Worm (Caenorhabditis elegans) whole organism, L1 larva: ENCODE results near the gene F07A11.4.

Experiments used
- C16A3.4 ChIP-seq: fragments of 150-350 bp; optimal IDR thresholded peaks from 2 replicates; lab custom pipeline; 2014; ENCODE audit warnings: missing biosample characterization, missing genetic modification characterization
- C34B4.2 ChIP-seq: sonication (generic microtip); optimal IDR thresholded peaks from 2 replicates; lab custom pipeline; 2017; ENCODE audit warnings: mild to moderate bottlenecking, missing genetic modification characterization, missing compliant biosample characterization
- Y116A8C.19 ChIP-seq: sonication (generic microtip); optimal IDR thresholded peaks from 2 replicates; lab custom pipeline; 2016; ENCODE audit warnings: missing compliant biosample characterization, missing genetic modification characterization, borderline replicate concordance
- alr-1 ChIP-seq: fragments of 200-800 bp; sonication (Bioruptor generic); optimal IDR thresholded peaks from 2 replicates; lab custom pipeline; 2018; ENCODE audit warnings: borderline replicate concordance, mild to moderate bottlenecking, missing genetic modification characterization, missing compliant biosample characterization
- aly-2 ChIP-seq: fragments of 150-350 bp; optimal IDR thresholded peaks from 2 replicates; lab custom pipeline; 2014; ENCODE audit warnings: missing biosample characterization, missing genetic modification characterization
- ceh-82 ChIP-seq, 3 experiments: fragments of 150-350 bp in 1 of 3; sonication (generic microtip) in 2 of 3; optimal IDR thresholded peaks; 2 replicates each; lab custom pipeline; 2014 to 2017; ENCODE audit warnings: missing biosample characterization in 3 of 3, missing genetic modification characterization in 3 of 3
- efl-1 ChIP-seq, 4 experiments: fragments of 150-350 bp; optimal IDR thresholded peaks in 3 of 4; peaks in 1 of 4; 1 replicate in 1 of 4; 2 replicates in 3 of 4; lab custom pipeline; 2014; ENCODE audit warnings: missing biosample characterization in 2 of 4, missing genetic modification characterization in 2 of 4, missing genetic modification reagents in 2 of 4
- efl-3 ChIP-seq: fragments of 200-800 bp; sonication (Bioruptor generic); optimal IDR thresholded peaks from 2 replicates; lab custom pipeline; 2018; ENCODE audit warnings: mild to moderate bottlenecking, missing genetic modification characterization, missing compliant biosample characterization
- egl-13 ChIP-seq: sonication (generic microtip); optimal IDR thresholded peaks from 2 replicates; lab custom pipeline; 2016; ENCODE audit warnings: missing genotype, missing genetic modification reagents, missing genetic modification characterization, missing compliant biosample characterization
- fkh-8 ChIP-seq: sonication (generic microtip); optimal IDR thresholded peaks from 2 replicates; lab custom pipeline; 2016; ENCODE audit warnings: mild to moderate bottlenecking, missing genetic modification characterization, missing compliant biosample characterization
- grh-1 ChIP-seq: fragments of 200-800 bp; sonication (Bioruptor generic); IDR thresholded peaks from 2 replicates; pipeline ENCODE4 v1.3.6; 2022; ENCODE audit warnings: missing genetic modification reagents, missing genetic modification characterization, missing compliant biosample characterization
- isw-1 ChIP-seq: fragments of 200-800 bp; sonication (Bioruptor generic); IDR thresholded peaks from 2 replicates; pipeline ENCODE4 v1.3.6; 2022; ENCODE audit warnings: missing genetic modification characterization, missing compliant biosample characterization
- jun-1 ChIP-seq: fragments of 150-350 bp; optimal IDR thresholded peaks from 2 replicates; lab custom pipeline; 2014; ENCODE audit warnings: missing biosample characterization, missing genetic modification reagents, missing genetic modification characterization
- lin-13 ChIP-seq: fragments of 150-350 bp; optimal IDR thresholded peaks from 2 replicates; lab custom pipeline; 2014; ENCODE audit warnings: missing biosample characterization, missing genetic modification reagents, missing genetic modification characterization
- lin-35 ChIP-seq, 2 experiments: fragments of 150-350 bp; optimal IDR thresholded peaks; 2 replicates each; lab custom pipeline; 2014; ENCODE audit warnings: missing biosample characterization in 2 of 2, missing genetic modification characterization in 2 of 2, missing genetic modification reagents in 2 of 2
- lin-39 ChIP-seq: fragments of 150-350 bp; optimal IDR thresholded peaks from 2 replicates; lab custom pipeline; 2014; ENCODE audit warnings: missing biosample characterization, missing genetic modification reagents, missing genetic modification characterization
- mep-1 ChIP-seq: fragments of 150-350 bp; optimal IDR thresholded peaks from 2 replicates; lab custom pipeline; 2014; ENCODE audit warnings: missing biosample characterization, missing genetic modification characterization
- nhr-11 ChIP-seq: fragments of 150-350 bp; optimal IDR thresholded peaks from 2 replicates; lab custom pipeline; 2014; ENCODE audit warnings: missing biosample characterization, missing genetic modification characterization
- nhr-12 ChIP-seq: sonication (generic microtip); optimal IDR thresholded peaks from 2 replicates; lab custom pipeline; 2017; ENCODE audit warnings: missing biosample characterization, missing genetic modification characterization
- nhr-19 ChIP-seq: fragments of 200-800 bp; sonication (Bioruptor generic); conservative IDR thresholded peaks from 2 replicates; pipeline ENCODE4 v1.3.6; 2022; ENCODE audit warnings: missing genetic modification characterization, missing compliant biosample characterization
- nhr-47 ChIP-seq: sonication (generic microtip); optimal IDR thresholded peaks from 2 replicates; lab custom pipeline; 2016; ENCODE audit warnings: mild to moderate bottlenecking, missing genetic modification characterization, moderate library complexity, missing compliant biosample characterization
- nhr-77 ChIP-seq: fragments of 150-350 bp; optimal IDR thresholded peaks from 2 replicates; lab custom pipeline; 2014; ENCODE audit warnings: missing biosample characterization, missing genetic modification characterization
- nhr-85 ChIP-seq: sonication (generic microtip); peaks from one replicate; lab custom pipeline; 2016; ENCODE audit warnings: missing genetic modification characterization, inconsistent platforms, missing compliant biosample characterization
- nhr-90 ChIP-seq: sonication (generic microtip); optimal IDR thresholded peaks from 2 replicates; lab custom pipeline; 2016; ENCODE audit warnings: mild to moderate bottlenecking, missing genetic modification characterization, missing compliant biosample characterization; ENCODE audit not compliant: poor library complexity
- pqm-1 ChIP-seq: sonication (generic microtip); optimal IDR thresholded peaks from 3 replicates; lab custom pipeline; 2017; ENCODE audit warnings: missing biosample characterization, missing genetic modification characterization
- skn-1 ChIP-seq: fragments of 150-350 bp; optimal IDR thresholded peaks from 2 replicates; lab custom pipeline; 2014; ENCODE audit warnings: missing biosample characterization, missing genetic modification characterization
- snpc-4 ChIP-seq: fragments of 150-350 bp; optimal IDR thresholded peaks from 2 replicates; lab custom pipeline; 2014; ENCODE audit warnings: missing biosample characterization, missing genetic modification characterization
- sox-4 ChIP-seq: sonication (generic microtip); optimal IDR thresholded peaks from 2 replicates; lab custom pipeline; 2016; ENCODE audit warnings: missing genetic modification characterization, missing compliant biosample characterization
- swsn-7 ChIP-seq: sonication (generic microtip); optimal IDR thresholded peaks from 2 replicates; lab custom pipeline; 2016; ENCODE audit warnings: missing genetic modification characterization, missing compliant biosample characterization
- tbx-2 ChIP-seq: sonication (generic microtip); optimal IDR thresholded peaks from 2 replicates; lab custom pipeline; 2016; ENCODE audit warnings: missing genetic modification characterization, missing compliant biosample characterization
- tlp-1 ChIP-seq: fragments of 150-350 bp; optimal IDR thresholded peaks from 2 replicates; lab custom pipeline; 2014; ENCODE audit warnings: missing biosample characterization, missing genetic modification characterization
- unc-30 ChIP-seq: sonication (generic microtip); optimal IDR thresholded peaks from 2 replicates; lab custom pipeline; 2017; ENCODE audit warnings: missing biosample characterization, missing genetic modification characterization
- unc-98 ChIP-seq: fragments of 200-800 bp; sonication (Bioruptor generic); IDR thresholded peaks from 2 replicates; pipeline ENCODE4 v1.3.6; 2022; ENCODE audit warnings: missing genetic modification characterization, missing compliant biosample characterization
- vab-15 ChIP-seq: sonication (generic microtip); optimal IDR thresholded peaks from 2 replicates; lab custom pipeline; 2017; ENCODE audit warnings: missing genotype, mild to moderate bottlenecking, missing genetic modification characterization, missing compliant biosample characterization
- zip-4 ChIP-seq: fragments of 200-800 bp; sonication (Bioruptor generic); optimal IDR thresholded peaks from 2 replicates; lab custom pipeline; 2018; ENCODE audit warnings: mild to moderate bottlenecking, missing genetic modification characterization, moderate library complexity, missing compliant biosample characterization
- ztf-4 ChIP-seq: fragments of 150-350 bp; optimal IDR thresholded peaks from 2 replicates; lab custom pipeline; 2014; ENCODE audit warnings: missing biosample characterization, missing genetic modification characterization

Gene F07A11.4

DNA sequence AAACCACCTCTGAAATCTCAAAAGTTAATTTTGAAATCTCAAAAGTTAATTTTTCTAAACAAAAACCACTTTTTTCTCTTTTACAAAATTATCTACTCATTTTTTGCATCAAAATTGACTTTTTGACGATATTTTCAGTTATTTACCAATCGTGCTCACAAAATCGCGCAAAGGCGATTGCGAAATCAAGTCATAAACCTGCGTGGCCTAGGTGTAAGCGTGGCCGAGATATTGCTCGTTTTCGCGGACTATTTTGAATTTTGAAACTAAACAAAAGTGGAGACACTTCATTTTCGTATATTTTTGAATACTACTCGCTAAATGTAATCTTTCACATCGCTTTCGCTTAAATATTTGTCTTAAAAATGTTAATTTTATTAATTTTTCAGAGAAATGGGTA is 22.5 kb upstream of the F07A11.4 start, which contains the start of gene smc-6 (continued):
- TF ChIP-seq isw-1 (GFP tag; lab: Robert Waterston, UW) (peak; percentile 23; the same call in 1 of the 2 replicates), C16A3.4 (tag; lab: Kevin White, UChicago) (peak; percentile 4), mep-1 (tag; lab: Kevin White, UChicago) (peak; percentile 43)

DNA sequence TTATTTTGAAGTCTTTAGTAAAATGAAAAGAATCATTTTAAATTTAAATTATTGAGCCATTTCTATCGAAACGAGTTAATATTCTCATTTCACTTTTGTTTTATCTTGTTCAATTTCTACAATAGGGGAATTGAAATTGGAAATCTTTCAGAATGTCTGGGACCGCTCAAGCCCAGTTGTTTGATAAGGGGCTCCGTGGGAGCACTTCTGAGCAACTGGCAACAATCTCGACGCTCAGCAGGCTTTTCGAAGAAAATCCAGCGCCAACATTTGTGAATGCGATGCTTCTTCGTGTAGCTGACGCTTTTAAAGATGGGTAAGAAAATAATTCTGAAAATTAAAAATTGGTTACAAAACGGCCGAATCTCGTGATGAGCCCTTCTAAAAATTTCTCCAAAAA is 18.1 kb upstream of the F07A11.4 start, which contains the start of gene ints-7:
Gene ints-7 (plus strand): TSS at position 152 of the 400 bp plus-strand sequence.
- no peak for TF ChIP-seq zip-4 (GFP tag; lab: Kevin White, UChicago)
- no peak for TF ChIP-seq nhr-19 (GFP tag; lab: Robert Waterston, UW)
- no peak for TF ChIP-seq lin-35 (GFP tag; optimal IDR thresholded peaks at IDR 0.05; lab: Kevin White, UChicago)
- no peak for TF ChIP-seq nhr-12 (tag; lab: Kevin White, UChicago)
- TF ChIP-seq aly-2 (tag; lab: Kevin White, UChicago): no peak
- TF ChIP-seq ceh-82 (tag; optimal IDR thresholded peaks at IDR 0.05; lab: Kevin White, UChicago): no peak
- no peak for TF ChIP-seq isw-1 (GFP tag; lab: Robert Waterston, UW)
- no peak for TF ChIP-seq Y116A8C.19
- TF ChIP-seq grh-1 (GFP tag; lab: Robert Waterston, UW): no peak
- no peak for TF ChIP-seq unc-30

DNA sequence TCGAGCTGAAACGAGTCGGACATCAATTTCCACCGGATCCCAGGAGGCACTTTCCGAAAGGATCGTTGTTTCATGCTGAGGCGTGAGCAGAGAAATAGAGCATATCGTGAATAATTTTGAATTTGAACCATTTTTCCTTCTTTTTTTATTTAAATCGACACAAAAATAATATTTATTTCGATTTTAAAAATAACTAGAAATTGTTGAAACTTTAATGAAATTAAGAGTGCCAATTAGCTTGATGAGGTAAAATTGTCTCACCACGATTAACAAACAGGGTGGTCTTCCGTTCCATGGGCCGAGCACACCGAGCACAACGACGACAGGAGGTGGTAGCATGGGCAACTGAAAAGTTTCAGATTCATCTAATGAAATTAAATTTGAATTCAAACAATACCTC is 12.5 kb upstream of the F07A11.4 start:
- no peak for TF ChIP-seq egl-13 (tag; lab: Kevin White, UChicago)
- TF ChIP-seq efl-1 (optimal IDR thresholded peaks at IDR 0.05; lab: Kevin White, UChicago): no peak
- peak in 1 of 2 experiments; percentile 51 for TF ChIP-seq efl-1 (GFP tag; optimal IDR thresholded peaks at IDR 0.05 in 1 of 2; lab: Kevin White, UChicago)

DNA sequence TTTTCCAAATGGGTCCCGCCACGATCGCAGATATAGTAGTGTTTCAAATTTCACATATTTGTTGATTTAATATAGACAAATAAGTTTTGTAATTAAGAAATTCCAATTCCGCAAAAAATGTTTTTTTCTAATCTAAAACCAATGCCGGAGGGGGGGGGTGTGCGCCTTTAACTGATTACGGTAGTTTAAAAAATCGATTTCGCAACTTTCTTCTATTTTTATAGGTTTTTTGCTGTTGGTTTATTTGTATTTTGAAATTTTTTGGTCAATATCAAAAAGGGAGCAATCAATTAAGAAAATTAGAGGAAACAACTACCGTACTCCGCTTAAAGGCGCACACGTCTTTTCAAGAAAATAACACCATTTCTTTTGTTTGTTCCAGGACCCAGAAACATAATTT is 9.3 kb upstream of the F07A11.4 start:
- TF ChIP-seq nhr-47 (no peak), nhr-11 (tag; lab: Kevin White, UChicago) (no peak), lin-13 (no peak), nhr-12 (tag; lab: Kevin White, UChicago) (no peak), efl-3 (no peak), sox-4 (no peak), pqm-1 (no peak), snpc-4 (tag; lab: Kevin White, UChicago) (no peak), skn-1 (tag; lab: Kevin White, UChicago) (no peak), alr-1 (tag; lab: Kevin White, UChicago) (no peak), nhr-90 (tag; lab: Kevin White, UChicago) (no peak), nhr-85 (no peak), tlp-1 (no peak), isw-1 (GFP tag; lab: Robert Waterston, UW) (no peak), nhr-19 (GFP tag; lab: Robert Waterston, UW) (no peak), vab-15 (tag; lab: Kevin White, UChicago) (no peak), tbx-2 (no peak), swsn-7 (tag; lab: Kevin White, UChicago) (no peak)
- TF ChIP-seq, all 84 proteins: peak for 0

DNA sequence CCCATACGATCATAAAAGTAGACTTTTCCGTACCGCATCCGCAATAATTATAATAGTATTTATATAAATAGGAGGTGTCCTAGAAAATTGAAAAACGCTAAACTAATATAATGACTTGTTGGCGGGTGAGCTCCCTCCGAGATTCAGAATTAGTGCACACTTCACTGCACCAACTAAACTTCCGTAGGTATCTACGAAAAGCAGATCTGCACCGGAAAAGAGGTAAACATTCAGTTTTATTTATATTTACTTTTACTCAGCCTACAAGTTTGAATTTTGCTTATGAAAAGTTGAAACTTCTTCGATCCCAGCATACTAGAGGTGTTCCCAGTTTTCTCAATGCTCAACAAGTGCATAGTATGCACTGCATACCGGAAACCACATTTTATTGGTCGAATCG is 8.8 kb upstream of the F07A11.4 start, which contains the start of gene F07A11.1:
Gene F07A11.1 (minus strand): TSS at position 101 of the 400 bp plus-strand sequence.
- TF ChIP-seq jun-1 (no peak), sox-4 (no peak), C34B4.2 (tag; lab: Kevin White, UChicago) (no peak), Y116A8C.19 (no peak), fkh-8 (tag; lab: Kevin White, UChicago) (no peak), nhr-77 (tag; lab: Kevin White, UChicago) (no peak), tbx-2 (no peak), lin-39 (no peak), unc-98 (GFP tag; lab: Robert Waterston, UW) (no peak), ztf-4 (tag; lab: Kevin White, UChicago) (no peak), vab-15 (tag; lab: Kevin White, UChicago) (no peak), efl-1 (optimal IDR thresholded peaks at IDR 0.05; lab: Kevin White, UChicago) (no peak), efl-1 (GFP tag; optimal IDR thresholded peaks at IDR 0.05 in 1 of 2; lab: Kevin White, UChicago) (no peak)
- TF ChIP-seq, all 84 proteins: peak for 0
